Worm (Caenorhabditis elegans) whole organism, mixed stage, embryonic: ENCODE data around the gene Y43F8C.15.

Experiments used
- lsy-2 ChIP-seq: fragments of 150-350 bp; optimal IDR thresholded peaks from 2 replicates; lab custom pipeline; 2014; ENCODE audit warnings: missing biosample characterization, missing genetic modification characterization
- unc-39 ChIP-seq: fragments of 150-350 bp; optimal IDR thresholded peaks from 2 replicates; lab custom pipeline; 2014; ENCODE audit warnings: missing biosample characterization, missing genetic modification characterization
- ztf-11 ChIP-seq: fragments of 150-350 bp; optimal IDR thresholded peaks from 2 replicates; lab custom pipeline; 2014; ENCODE audit warnings: missing biosample characterization, missing genetic modification characterization

DNA sequence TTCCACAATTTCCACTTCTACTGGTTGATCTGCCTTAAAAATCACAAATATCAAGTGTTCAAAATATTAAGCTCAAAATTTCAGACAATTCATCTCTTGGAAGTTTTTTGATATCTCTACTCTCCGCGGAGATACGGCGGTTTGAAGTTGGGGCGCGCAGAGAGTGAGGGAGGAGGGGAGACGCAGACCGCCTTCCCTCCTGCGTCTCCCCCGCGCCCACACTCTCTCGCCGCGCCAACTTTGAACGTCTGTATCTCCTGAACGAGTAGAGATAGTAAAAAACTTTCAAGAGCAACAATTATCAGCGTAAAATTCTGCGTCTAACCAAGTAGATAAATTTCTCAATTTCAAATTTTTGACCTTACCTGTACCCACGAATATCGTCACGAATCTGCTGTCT is 17.6 kb upstream of the Y43F8C.15 start:
- TF ChIP-seq unc-39, result no peak
- TF ChIP-seq ztf-11 (tag; lab: Kevin White, UChicago), result no peak
- TF ChIP-seq lsy-2 (tag; lab: Kevin White, UChicago), result no peak
